Worm (Caenorhabditis elegans) whole organism, L1 larva: ENCODE results near the gene F07C3.2.
A peak's percentile ranks its signal among the peaks of the same experiment; 100 is the strongest.

Experiments used
- C04F5.9 ChIP-seq: sonication (generic microtip); optimal IDR thresholded peaks from 2 replicates; lab custom pipeline; 2016; ENCODE audit warnings: missing genetic modification characterization, missing compliant biosample characterization
- C16A3.4 ChIP-seq: fragments of 150-350 bp; optimal IDR thresholded peaks from 2 replicates; lab custom pipeline; 2014; ENCODE audit warnings: missing biosample characterization, missing genetic modification characterization
- F16B12.6 ChIP-seq: fragments of 150-350 bp; optimal IDR thresholded peaks from 2 replicates; lab custom pipeline; 2014; ENCODE audit warnings: missing biosample characterization, missing genetic modification characterization
- Y116A8C.19 ChIP-seq: sonication (generic microtip); optimal IDR thresholded peaks from 2 replicates; lab custom pipeline; 2016; ENCODE audit warnings: missing compliant biosample characterization, missing genetic modification characterization, borderline replicate concordance
- alr-1 ChIP-seq: fragments of 200-800 bp; sonication (Bioruptor generic); optimal IDR thresholded peaks from 2 replicates; lab custom pipeline; 2018; ENCODE audit warnings: borderline replicate concordance, mild to moderate bottlenecking, missing genetic modification characterization, missing compliant biosample characterization
- aly-2 ChIP-seq: fragments of 150-350 bp; optimal IDR thresholded peaks from 2 replicates; lab custom pipeline; 2014; ENCODE audit warnings: missing biosample characterization, missing genetic modification characterization
- ama-1 ChIP-seq: fragments of 150-350 bp; optimal IDR thresholded peaks from 2 replicates; lab custom pipeline; 2014
- ceh-63 ChIP-seq: fragments of 200-800 bp; sonication (Bioruptor generic); optimal IDR thresholded peaks from 2 replicates; lab custom pipeline; 2018; ENCODE audit warnings: mild to moderate bottlenecking, missing genetic modification characterization, missing compliant biosample characterization
- ceh-8 ChIP-seq: fragments of 200-800 bp; sonication (Bioruptor generic); optimal IDR thresholded peaks from 2 replicates; lab custom pipeline; 2018; ENCODE audit warnings: mild to moderate bottlenecking, missing genetic modification characterization, moderate library complexity, missing compliant biosample characterization
- ceh-88 ChIP-seq: fragments of 200-800 bp; sonication (Bioruptor generic); IDR thresholded peaks from 2 replicates; pipeline ENCODE4 v1.3.6; 2022; ENCODE audit warnings: missing genetic modification characterization, missing compliant biosample characterization
- ceh-90 ChIP-seq: sonication (generic microtip); optimal IDR thresholded peaks from 2 replicates; lab custom pipeline; 2016; ENCODE audit warnings: missing genetic modification characterization, missing compliant biosample characterization
- ces-1 ChIP-seq: fragments of 150-350 bp; optimal IDR thresholded peaks from 2 replicates; lab custom pipeline; 2014; ENCODE audit warnings: missing biosample characterization, missing genetic modification reagents, missing genetic modification characterization
- dpl-1 ChIP-seq, 3 experiments: fragments of 150-350 bp in 2 of 3; sonication (generic microtip) in 1 of 3; optimal IDR thresholded peaks; 2 replicates each; lab custom pipeline; 2014 to 2017; ENCODE audit warnings: missing biosample characterization in 3 of 3, missing genetic modification characterization in 3 of 3, missing genetic modification reagents in 3 of 3
- dsc-1 ChIP-seq: sonication (generic microtip); optimal IDR thresholded peaks from 2 replicates; lab custom pipeline; 2016; ENCODE audit warnings: mild to moderate bottlenecking, missing genetic modification characterization, missing compliant biosample characterization
- efl-3 ChIP-seq: fragments of 200-800 bp; sonication (Bioruptor generic); optimal IDR thresholded peaks from 2 replicates; lab custom pipeline; 2018; ENCODE audit warnings: mild to moderate bottlenecking, missing genetic modification characterization, missing compliant biosample characterization
- egl-27 ChIP-seq, 2 experiments: fragments of 150-350 bp in 1 of 2; sonication (generic microtip); optimal IDR thresholded peaks; 3 replicates each; lab custom pipeline; 2017 to 2018; ENCODE audit warnings: missing biosample characterization in 2 of 2, missing genetic modification characterization in 2 of 2, missing genetic modification reagents in 2 of 2
- elt-2 ChIP-seq: sonication (generic microtip); optimal IDR thresholded peaks from 2 replicates; lab custom pipeline; 2016; ENCODE audit warnings: missing genetic modification characterization, mild to moderate bottlenecking, inconsistent platforms, missing compliant biosample characterization, missing genetic modification reagents
- elt-3 ChIP-seq, 6 experiments: fragments of 150-350 bp in 1 of 6; sonication (generic microtip); optimal IDR thresholded peaks; 2 replicates each; lab custom pipeline; 2017 to 2018; ENCODE audit warnings: missing biosample characterization in 6 of 6, missing genetic modification characterization in 6 of 6, inconsistent platforms in 1 of 6
- fkh-10 ChIP-seq: sonication (generic microtip); optimal IDR thresholded peaks from 2 replicates; lab custom pipeline; 2017; ENCODE audit warnings: missing biosample characterization, missing genetic modification reagents, missing genetic modification characterization
- fkh-4 ChIP-seq: sonication (generic microtip); optimal IDR thresholded peaks from 2 replicates; lab custom pipeline; 2016; ENCODE audit warnings: missing compliant biosample characterization, missing genetic modification characterization, borderline replicate concordance
- hlh-17 ChIP-seq: fragments of 200-800 bp; sonication (Bioruptor generic); optimal IDR thresholded peaks from 2 replicates; lab custom pipeline; 2018; ENCODE audit warnings: missing genetic modification characterization, mild to moderate bottlenecking, missing compliant biosample characterization, moderate library complexity, borderline replicate concordance
- hlh-4 ChIP-seq: sonication (generic microtip); optimal IDR thresholded peaks from 2 replicates; lab custom pipeline; 2016; ENCODE audit warnings: mild to moderate bottlenecking, missing genetic modification characterization, missing compliant biosample characterization
- lin-14 ChIP-seq: fragments of 200-800 bp; sonication (Bioruptor generic); optimal IDR thresholded peaks from 2 replicates; lab custom pipeline; 2018; ENCODE audit warnings: mild to moderate bottlenecking, missing genetic modification characterization, moderate library complexity, missing compliant biosample characterization
- lin-15B ChIP-seq: fragments of 150-350 bp; sonication (generic microtip); optimal IDR thresholded peaks from 3 replicates; lab custom pipeline; 2014; ENCODE audit warnings: missing biosample characterization, missing genetic modification characterization
- lin-35 ChIP-seq, 2 experiments: fragments of 150-350 bp; optimal IDR thresholded peaks; 2 replicates each; lab custom pipeline; 2014; ENCODE audit warnings: missing biosample characterization in 2 of 2, missing genetic modification characterization in 2 of 2, missing genetic modification reagents in 2 of 2
- lir-3 ChIP-seq: sonication (generic microtip); optimal IDR thresholded peaks from 2 replicates; lab custom pipeline; 2016; ENCODE audit warnings: mild to moderate bottlenecking, missing genetic modification characterization, moderate library complexity, missing compliant biosample characterization; ENCODE audit not compliant: poor library complexity
- lsy-2 ChIP-seq, 2 experiments: fragments of 150-350 bp; optimal IDR thresholded peaks; 2 replicates each; lab custom pipeline; 2014; ENCODE audit warnings: missing biosample characterization in 2 of 2, missing genetic modification characterization in 2 of 2
- mdl-1 ChIP-seq, 2 experiments: fragments of 150-350 bp; optimal IDR thresholded peaks; 2 replicates each; lab custom pipeline; 2014 to 2017; ENCODE audit warnings: missing biosample characterization in 2 of 2, missing genetic modification characterization in 2 of 2, inconsistent platforms in 1 of 2
- nhr-19 ChIP-seq: fragments of 200-800 bp; sonication (Bioruptor generic); conservative IDR thresholded peaks from 2 replicates; pipeline ENCODE4 v1.3.6; 2022; ENCODE audit warnings: missing genetic modification characterization, missing compliant biosample characterization
- nhr-237 ChIP-seq: fragments of 150-350 bp; optimal IDR thresholded peaks from 2 replicates; lab custom pipeline; 2014; ENCODE audit warnings: missing biosample characterization, missing genetic modification characterization
- nhr-28 ChIP-seq: fragments of 150-350 bp; optimal IDR thresholded peaks from 2 replicates; lab custom pipeline; 2014; ENCODE audit warnings: missing biosample characterization, missing genetic modification characterization
- nhr-71 ChIP-seq: sonication (generic microtip); optimal IDR thresholded peaks from 2 replicates; lab custom pipeline; 2016; ENCODE audit warnings: mild to moderate bottlenecking, missing genetic modification characterization, moderate library complexity, missing compliant biosample characterization
- nhr-76 ChIP-seq: sonication (generic microtip); optimal IDR thresholded peaks from 2 replicates; lab custom pipeline; 2017; ENCODE audit warnings: missing biosample characterization, missing genetic modification characterization
- nhr-84 ChIP-seq: sonication (generic microtip); optimal IDR thresholded peaks from 2 replicates; lab custom pipeline; 2017; ENCODE audit warnings: missing biosample characterization, missing genetic modification characterization
- nhr-85 ChIP-seq: sonication (generic microtip); peaks from one replicate; lab custom pipeline; 2016; ENCODE audit warnings: missing genetic modification characterization, inconsistent platforms, missing compliant biosample characterization
- pag-3 ChIP-seq: sonication (generic microtip); optimal IDR thresholded peaks from 2 replicates; lab custom pipeline; 2017; ENCODE audit warnings: missing genetic modification characterization, mild to moderate bottlenecking, missing compliant biosample characterization, antibody characterized with exemption, borderline replicate concordance; ENCODE audit not compliant: insufficient read depth
- pqm-1 ChIP-seq: sonication (generic microtip); optimal IDR thresholded peaks from 3 replicates; lab custom pipeline; 2017; ENCODE audit warnings: missing biosample characterization, missing genetic modification characterization
- rnt-1 ChIP-seq: sonication (generic microtip); optimal IDR thresholded peaks from 2 replicates; lab custom pipeline; 2016; ENCODE audit warnings: mild to moderate bottlenecking, missing genetic modification characterization, moderate library complexity, missing compliant biosample characterization
- skn-1 ChIP-seq: fragments of 150-350 bp; optimal IDR thresholded peaks from 2 replicates; lab custom pipeline; 2014; ENCODE audit warnings: missing biosample characterization, missing genetic modification characterization
- sox-4 ChIP-seq: sonication (generic microtip); optimal IDR thresholded peaks from 2 replicates; lab custom pipeline; 2016; ENCODE audit warnings: missing genetic modification characterization, missing compliant biosample characterization
- sptf-1 ChIP-seq: fragments of 150-350 bp; optimal IDR thresholded peaks from 2 replicates; lab custom pipeline; 2014; ENCODE audit warnings: missing biosample characterization, missing genetic modification characterization
- sup-37 ChIP-seq: fragments of 200-800 bp; sonication (Bioruptor generic); optimal IDR thresholded peaks from 2 replicates; lab custom pipeline; 2018; ENCODE audit warnings: mild to moderate bottlenecking, missing genetic modification characterization, missing compliant biosample characterization
- unc-130 ChIP-seq: fragments of 150-350 bp; optimal IDR thresholded peaks from 2 replicates; lab custom pipeline; 2017; ENCODE audit warnings: missing biosample characterization, missing genetic modification characterization, inconsistent platforms
- unc-30 ChIP-seq: sonication (generic microtip); optimal IDR thresholded peaks from 2 replicates; lab custom pipeline; 2017; ENCODE audit warnings: missing biosample characterization, missing genetic modification characterization
- unc-62 ChIP-seq: fragments of 150-350 bp; optimal IDR thresholded peaks from 2 replicates; lab custom pipeline; 2014; ENCODE audit warnings: missing biosample characterization, missing genetic modification reagents, missing genetic modification characterization
- unc-86 ChIP-seq: sonication (generic microtip); optimal IDR thresholded peaks from 2 replicates; lab custom pipeline; 2016; ENCODE audit warnings: missing genetic modification characterization, missing compliant biosample characterization
- unc-98 ChIP-seq: fragments of 200-800 bp; sonication (Bioruptor generic); IDR thresholded peaks from 2 replicates; pipeline ENCODE4 v1.3.6; 2022; ENCODE audit warnings: missing genetic modification characterization, missing compliant biosample characterization
- vab-15 ChIP-seq: sonication (generic microtip); optimal IDR thresholded peaks from 2 replicates; lab custom pipeline; 2017; ENCODE audit warnings: missing genotype, mild to moderate bottlenecking, missing genetic modification characterization, missing compliant biosample characterization
- zip-4 ChIP-seq: fragments of 200-800 bp; sonication (Bioruptor generic); optimal IDR thresholded peaks from 2 replicates; lab custom pipeline; 2018; ENCODE audit warnings: mild to moderate bottlenecking, missing genetic modification characterization, moderate library complexity, missing compliant biosample characterization
- ztf-4 ChIP-seq: fragments of 150-350 bp; optimal IDR thresholded peaks from 2 replicates; lab custom pipeline; 2014; ENCODE audit warnings: missing biosample characterization, missing genetic modification characterization

The F07C3.2 gene

DNA sequence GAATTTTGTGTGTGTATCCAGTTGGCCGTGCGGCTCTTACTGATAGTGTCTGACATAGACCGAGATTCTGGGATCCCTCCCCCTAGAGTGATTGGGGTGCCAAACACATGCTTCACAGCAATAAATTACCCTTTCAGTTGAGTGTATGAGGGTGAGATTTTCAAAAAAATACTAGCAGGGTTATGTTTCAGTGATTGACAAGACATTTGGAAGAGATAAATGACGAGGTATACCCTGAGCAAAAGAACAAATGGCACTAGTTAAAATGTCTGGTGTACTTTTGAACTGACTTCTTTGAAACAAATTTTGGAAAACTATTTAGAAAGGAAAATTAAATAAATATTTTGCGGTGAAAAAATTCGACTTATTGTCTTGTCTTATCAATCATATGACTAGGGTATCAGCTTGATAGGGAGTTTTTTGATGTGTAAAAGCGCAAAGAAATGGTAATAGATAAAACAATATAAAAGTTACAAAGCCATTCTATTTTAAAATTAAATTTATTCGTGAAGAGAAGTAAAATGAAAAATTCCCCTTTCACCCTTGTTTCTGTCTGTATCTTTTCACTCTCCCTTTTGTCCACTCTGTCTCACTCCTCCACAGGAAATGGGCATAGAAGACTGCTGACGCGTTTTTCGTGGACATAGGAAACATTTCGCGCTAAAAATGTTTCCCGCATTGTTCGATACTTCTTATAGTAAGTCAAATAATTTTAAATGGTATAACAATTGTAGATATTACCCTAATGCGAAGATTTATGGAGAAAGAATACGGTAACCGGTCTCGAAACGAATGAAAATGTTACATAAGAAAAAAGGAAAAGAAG, 17.5 kb downstream of the F07C3.2 start, which contains the start of gene glo-4:
Gene glo-4 (minus strand): TSS at position 51 of the 826 bp plus-strand sequence.
- TF ChIP-seq ceh-8 (GFP tag; lab: Kevin White, UChicago): peak; percentile 66
- TF ChIP-seq zip-4 (GFP tag; lab: Kevin White, UChicago): peak; percentile 25
- TF ChIP-seq nhr-84: no peak
- TF ChIP-seq lin-35 (GFP tag; optimal IDR thresholded peaks at IDR 0.05; lab: Kevin White, UChicago): peak; percentile 85 to 89
- TF ChIP-seq ces-1 (GFP tag; lab: Kevin White, UChicago): no peak
- TF ChIP-seq elt-2 (tag; lab: Kevin White, UChicago): peak; percentile 64
- peak; percentile 4 for TF ChIP-seq ceh-90 (tag; lab: Kevin White, UChicago)
- TF ChIP-seq sptf-1 (tag; lab: Kevin White, UChicago): no peak
- TF ChIP-seq nhr-85 (tag; lab: Kevin White, UChicago): peak; percentile 91
- TF ChIP-seq unc-98: no peak
- TF ChIP-seq nhr-76: no peak
- no peak for TF ChIP-seq nhr-237
- peak; percentile 54 for TF ChIP-seq lin-15B (tag; lab: Kevin White, UChicago)
- TF ChIP-seq nhr-28 (tag; lab: Kevin White, UChicago): no peak
- TF ChIP-seq nhr-19 (GFP tag; lab: Robert Waterston, UW): peak; percentile 77
- TF ChIP-seq lir-3: peak; percentile 28
- TF ChIP-seq ceh-63: no peak
- no peak for TF ChIP-seq unc-130 (tag; lab: Kevin White, UChicago)
- peak; percentile 81 to 89 for TF ChIP-seq lsy-2 (tag; optimal IDR thresholded peaks at IDR 0.05; lab: Kevin White, UChicago)
- peak; percentile 52 for TF ChIP-seq skn-1 (tag; lab: Kevin White, UChicago)
- TF ChIP-seq ztf-4: peak; percentile 57
- no peak for TF ChIP-seq unc-30 (tag; lab: Kevin White, UChicago)
- TF ChIP-seq pag-3 (tag; lab: Kevin White, UChicago): peak; percentile 13
- TF ChIP-seq dsc-1 (tag; lab: Kevin White, UChicago): peak; percentile 67
- TF ChIP-seq elt-3 (tag; optimal IDR thresholded peaks at IDR 0.05; lab: Kevin White, UChicago): peak in 2 of 6 experiments; percentile 40 to 70
- TF ChIP-seq egl-27 (tag; optimal IDR thresholded peaks at IDR 0.05; lab: Kevin White, UChicago): no peak
- TF ChIP-seq fkh-4: no peak
- no peak for TF ChIP-seq hlh-4 (tag; lab: Kevin White, UChicago)
- peak in 1 of 2 experiments; percentile 68 for TF ChIP-seq mdl-1 (tag; optimal IDR thresholded peaks at IDR 0.05; lab: Kevin White, UChicago)
- peak; percentile 58 for TF ChIP-seq aly-2 (tag; lab: Kevin White, UChicago)
- no peak for TF ChIP-seq ceh-88 (GFP tag; lab: Robert Waterston, UW)
- TF ChIP-seq nhr-71: peak; percentile 92
- TF ChIP-seq alr-1: no peak
- no peak for TF ChIP-seq efl-3
- peak; percentile 48 for TF ChIP-seq F16B12.6 (tag; lab: Kevin White, UChicago)
- no peak for TF ChIP-seq hlh-17 (GFP tag; lab: Kevin White, UChicago)
- TF ChIP-seq rnt-1: peak; percentile 78
- TF ChIP-seq pqm-1: no peak
- TF ChIP-seq unc-62 (GFP tag; lab: Kevin White, UChicago): no peak
- TF ChIP-seq unc-86: peak; percentile 83
- TF ChIP-seq vab-15 (tag; lab: Kevin White, UChicago): no peak
- peak; percentile 26 for TF ChIP-seq C04F5.9 (tag; lab: Kevin White, UChicago)
- no peak for TF ChIP-seq sox-4 (tag; lab: Kevin White, UChicago)
- peak; percentile 67 for TF ChIP-seq C16A3.4
- no peak for TF ChIP-seq sup-37 (GFP tag; lab: Kevin White, UChicago)
- peak; percentile 94 for TF ChIP-seq lin-14 (GFP tag; lab: Kevin White, UChicago)
- TF ChIP-seq Y116A8C.19 (tag; lab: Kevin White, UChicago): no peak
- TF ChIP-seq dpl-1 (GFP tag; optimal IDR thresholded peaks at IDR 0.05; lab: Kevin White, UChicago): peak; percentile 74 to 87 (median 83)
- TF ChIP-seq ama-1 (lab: Kevin White, UChicago): peak; percentile 46
- peak; percentile 91 for TF ChIP-seq fkh-10 (GFP tag; lab: Kevin White, UChicago)
